Fruit fly (Drosophila melanogaster): ENCODE results near the gene dan.

The dan gene

DNA sequence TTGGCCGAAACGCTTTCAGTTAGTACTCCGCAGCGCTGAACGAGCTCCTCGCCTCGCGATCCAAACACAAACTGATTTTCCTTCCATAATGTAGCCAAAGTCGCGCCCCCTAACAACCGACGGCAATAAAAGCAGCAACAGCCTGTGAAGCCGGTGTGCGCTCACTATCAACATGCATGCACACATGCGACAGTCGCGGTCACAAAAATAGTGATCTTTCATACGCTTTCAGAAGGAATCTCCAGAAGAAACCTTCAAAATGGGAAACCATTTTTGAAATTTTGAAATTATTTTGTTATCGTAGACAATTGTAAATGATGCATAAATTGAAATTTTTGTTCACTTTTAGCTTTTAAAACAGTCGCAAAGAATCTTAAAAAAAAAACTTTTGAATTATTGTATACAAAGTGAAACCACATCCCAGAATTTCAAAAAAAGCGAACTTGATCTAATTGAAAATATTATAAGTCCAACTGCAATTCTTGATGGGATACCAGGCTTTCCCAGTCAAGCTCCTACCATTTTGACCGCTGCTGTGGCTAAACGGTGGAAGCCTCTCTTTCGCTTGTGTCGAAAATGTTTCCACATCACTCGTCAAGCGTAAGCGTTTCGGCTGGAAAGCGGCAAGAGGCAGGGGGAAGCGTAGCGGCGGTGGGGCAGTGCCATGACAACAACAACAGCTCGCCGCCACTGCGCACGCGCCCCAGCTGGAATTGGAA, 48.2 kb downstream of the dan start, which contains the start of gene Cad96Cb (continued):
- TF ChIP-seq ems (GFP tag; optimal IDR thresholded peaks at IDR 0.05), result peak; percentile 76
- TF ChIP-seq nerfin-2 (GFP tag; IDR thresholded peaks at IDR 0.05; ENCODE audit: partially characterized antibody), result no peak
- TF ChIP-seq CG6813 (GFP tag; optimal IDR thresholded peaks at IDR 0.05), result peak; percentile 80
- peak; percentile 87 for TF ChIP-seq CG9437 (GFP tag; optimal IDR thresholded peaks at IDR 0.05)
- no peak for TF ChIP-seq pfk (GFP tag; optimal IDR thresholded peaks at IDR 0.05)
- TF ChIP-seq CG3995 (GFP tag; optimal IDR thresholded peaks at IDR 0.05), result peak; percentile 5
- TF ChIP-seq CG6175 (GFP tag; IDR thresholded peaks at IDR 0.05), result 0 out of 3 replicates have a peak, but pooled peaks have one; percentile 41
- TF ChIP-seq CG6791 (GFP tag; IDR thresholded peaks at IDR 0.05; ENCODE audit: partially characterized antibody), result no peak
- TF ChIP-seq slp2 (GFP tag; optimal IDR thresholded peaks at IDR 0.05), result peak; percentile 82
- peak; percentile 77 for TF ChIP-seq salm (tag; optimal IDR thresholded peaks at IDR 0.05)
- TF ChIP-seq Neu2 (GFP tag; optimal IDR thresholded peaks at IDR 0.05; ENCODE audit: borderline replicate concordance), result no peak
- no peak for TF ChIP-seq bowl (GFP tag; IDR thresholded peaks at IDR 0.05)
- TF ChIP-seq CG12942 (GFP tag; optimal IDR thresholded peaks at IDR 0.05), result peak; percentile 53
- TF ChIP-seq CG6689 (GFP tag; IDR thresholded peaks at IDR 0.05), result peak; percentile 81
- peak; percentile 81 for TF ChIP-seq btn (GFP tag; optimal IDR thresholded peaks at IDR 0.05)
- TF ChIP-seq CG16863 (GFP tag; optimal IDR thresholded peaks at IDR 0.05), result peak; percentile 82
- TF ChIP-seq CrebB (tag; optimal IDR thresholded peaks at IDR 0.05), result peak; percentile 26
- TF ChIP-seq Hr3 (GFP tag; optimal IDR thresholded peaks at IDR 0.05), result peak; percentile 79
- no peak for TF ChIP-seq CG8765 (GFP tag; IDR thresholded peaks at IDR 0.05)
- no peak for TF ChIP-seq stwl (tag; optimal IDR thresholded peaks at IDR 0.05)
- TF ChIP-seq lmd (GFP tag; IDR thresholded peaks at IDR 0.05), result peak; percentile 61; the same call in 1 of the 2 replicates
- TF ChIP-seq CG10147 (GFP tag; optimal IDR thresholded peaks at IDR 0.05), result peak; percentile 77
- TF ChIP-seq lilli (GFP tag; optimal IDR thresholded peaks at IDR 0.05), result peak; percentile 72
- peak; percentile 95 for TF ChIP-seq nmo (GFP tag; optimal IDR thresholded peaks at IDR 0.05)
- TF ChIP-seq knrl (GFP tag; IDR thresholded peaks at IDR 0.05; ENCODE audit: partially characterized antibody), result no peak
- peak; percentile 79 for TF ChIP-seq CG11695 (GFP tag; IDR thresholded peaks at IDR 0.05)
- peak; percentile 83 for TF ChIP-seq CG12236 (GFP tag; optimal IDR thresholded peaks at IDR 0.05)
- TF ChIP-seq CG18011 (GFP tag; optimal IDR thresholded peaks at IDR 0.05), result peak; percentile 35
- peak; percentile 8 for TF ChIP-seq CG12299 (tag; optimal IDR thresholded peaks at IDR 0.05)
- peak; percentile 66 for TF ChIP-seq caup (GFP tag; optimal IDR thresholded peaks at IDR 0.05; ENCODE audit: severe bottlenecking)
- no peak for TF ChIP-seq Taf1 (GFP tag; IDR thresholded peaks at IDR 0.05)
- no peak for TF ChIP-seq Nf-YA (GFP tag; IDR thresholded peaks at IDR 0.05)
- TF ChIP-seq jigr1 (GFP tag; IDR thresholded peaks at IDR 0.05), result 0 out of 3 replicates have a peak, but pooled peaks have one; percentile 15
- TF ChIP-seq sqz (GFP tag; optimal IDR thresholded peaks at IDR 0.05), result peak; percentile 24
- TF ChIP-seq esg (GFP tag; conservative IDR thresholded peaks at IDR 0.05), result 0 out of 2 replicates have a peak, but pooled peaks have one; percentile 46
- TF ChIP-seq CG2889 (GFP tag; IDR thresholded peaks at IDR 0.05), result no peak
- peak; percentile 77 for TF ChIP-seq CG15011 (GFP tag; optimal IDR thresholded peaks at IDR 0.05)
- TF ChIP-seq grau (tag; optimal IDR thresholded peaks at IDR 0.05), result peak; percentile 81
- peak; percentile 91 for TF ChIP-seq CG2712 (tag; optimal IDR thresholded peaks at IDR 0.05)
- TF ChIP-seq unpg (GFP tag; optimal IDR thresholded peaks at IDR 0.05), result peak; percentile 82
- TF ChIP-seq CG34376 (GFP tag; optimal IDR thresholded peaks at IDR 0.05), result peak; percentile 1
- peak; percentile 78 for TF ChIP-seq Max (GFP tag; optimal IDR thresholded peaks at IDR 0.05)
- TF ChIP-seq tin (GFP tag; optimal IDR thresholded peaks at IDR 0.05), result peak; percentile 89
- TF ChIP-seq CG7963 (GFP tag; IDR thresholded peaks at IDR 0.05; ENCODE audit: partially characterized antibody), result 0 out of 3 replicates have a peak, but pooled peaks have one; percentile 34
- TF ChIP-seq kay (GFP tag; optimal IDR thresholded peaks at IDR 0.05), result peak; percentile 56
- peak; percentile 43; the same call in 1 of the 2 replicates for TF ChIP-seq ap (GFP tag; IDR thresholded peaks at IDR 0.05)
- peak; percentile 35 for TF ChIP-seq wek (GFP tag; optimal IDR thresholded peaks at IDR 0.05)
- peak; percentile 87 for TF ChIP-seq CG2875 (GFP tag; optimal IDR thresholded peaks at IDR 0.05)

Measured in whole organism, embryonic.